In genomic region chrV:13285284-13285683, ce11 we compare ENCODE assay signal across 5 worm cellular contexts.
A peak's percentile ranks its signal among the peaks of the same experiment; 100 is the strongest.
TF ChIP-seq lines count a peak whose summit lies in the region.

No protein-coding gene starts in this region.

TF ChIP-seq in whole organism, L1 larva, 84 proteins besides CTCF, POLR2A, EP300 and RAD21:
- TF ChIP-seq rnt-1 (tag; optimal IDR thresholded peaks at IDR 0.05; lab: Kevin White, UChicago) (peak; percentile 62), irx-1 (tag; optimal IDR thresholded peaks at IDR 0.05; lab: Kevin White, UChicago) (no peak), blmp-1 (tag; optimal IDR thresholded peaks at IDR 0.05; lab: Kevin White, UChicago) (peak; percentile 26), nhr-47 (tag; optimal IDR thresholded peaks at IDR 0.05; lab: Kevin White, UChicago) (no peak), nhr-71 (tag; optimal IDR thresholded peaks at IDR 0.05; lab: Kevin White, UChicago) (peak; percentile 30), lsy-2 (tag; optimal IDR thresholded peaks at IDR 0.05; lab: Kevin White, UChicago) (peak in 1 of 2 experiments; percentile 23), lin-14 (GFP tag; optimal IDR thresholded peaks at IDR 0.05; lab: Kevin White, UChicago) (peak; percentile 73), isw-1 (GFP tag; IDR thresholded peaks at IDR 0.05; lab: Robert Waterston, UW) (no peak)

TF ChIP-seq in whole organism, L2 larva, 48 proteins besides CTCF, POLR2A, EP300 and RAD21:
- TF ChIP-seq nhr-12 (tag; optimal IDR thresholded peaks at IDR 0.05; lab: Kevin White, UChicago) (no peak), C34F6.9 (tag; optimal IDR thresholded peaks at IDR 0.05; lab: Kevin White, UChicago) (no peak), lsy-2 (tag; optimal IDR thresholded peaks at IDR 0.05; lab: Kevin White, UChicago) (peak in 1 of 2 experiments; percentile 28), unc-62 (GFP tag; optimal IDR thresholded peaks at IDR 0.05; lab: Kevin White, UChicago) (no peak), sem-4 (tag; optimal IDR thresholded peaks at IDR 0.05; lab: Kevin White, UChicago) (peak; percentile 14), sma-9 (GFP tag; optimal IDR thresholded peaks at IDR 0.05; lab: Kevin White, UChicago) (peak; percentile 48), sma-9 (tag; optimal IDR thresholded peaks at IDR 0.05; lab: Kevin White, UChicago) (no peak)

TF ChIP-seq in whole organism, L3 larva, 47 proteins besides CTCF, POLR2A, EP300 and RAD21:
- TF ChIP-seq nhr-25 (tag; optimal IDR thresholded peaks at IDR 0.05; lab: Kevin White, UChicago), result peak; percentile 21
- TF ChIP-seq nhr-76 (tag; optimal IDR thresholded peaks at IDR 0.05; lab: Kevin White, UChicago), result no peak

TF ChIP-seq in whole organism, L4 larva, 104 proteins besides CTCF, POLR2A, EP300 and RAD21:
- TF ChIP-seq D1046.2 (GFP tag; IDR thresholded peaks at IDR 0.05; lab: Robert Waterston, UW) (no peak), zip-11 (GFP tag; IDR thresholded peaks at IDR 0.05; lab: Robert Waterston, UW) (no peak), nhr-11 (tag; optimal IDR thresholded peaks at IDR 0.05; lab: Kevin White, UChicago) (peak; percentile 27), hlh-11 (tag; optimal IDR thresholded peaks at IDR 0.05; lab: Kevin White, UChicago) (no peak), nhr-28 (tag; optimal IDR thresholded peaks at IDR 0.05; lab: Kevin White, UChicago) (peak; percentile 33)
TF ChIP-seq in whole organism, L4 larva: peak in this region for 2.

TF ChIP-seq in whole organism, mixed stage, embryonic, 35 proteins besides CTCF, POLR2A, EP300 and RAD21:
- TF ChIP-seq sptf-1 (tag; optimal IDR thresholded peaks at IDR 0.05; lab: Kevin White, UChicago) (no peak), unc-62 (GFP tag; optimal IDR thresholded peaks at IDR 0.05; lab: Kevin White, UChicago) (peak; percentile 59)

Comparison
In these comparisons a context has a peak if more than half of its experiments do, and no peak if none do; other contexts are left out.
1. Of the 29 proteins assayed by ChIP-seq in both whole organism, L4 larva and whole organism, L1 larva: peak only in whole organism, L4 larva: nhr-11 and nhr-28; only in whole organism, L1 larva: none; in both: none; in neither: 26; mixed calls (peak in some experiments, not most) for 1.